Fruit fly (Drosophila melanogaster) S2 (cell line): Measurements from ENCODE around the gene CG4073.

Experiments used
- CG8478 ChIP-seq: fragments of >200 bp; optimal IDR thresholded peaks from 2 replicates; lab custom pipeline; 2018
- CTCF ChIP-seq, 2 experiments: fragments of >200 bp; optimal IDR thresholded peaks; 2 replicates each; lab custom pipeline; 2018

- TF ChIP-seq CG8478 (lab: Kevin White, UChicago) = no peak
- no peak for TF ChIP-seq CTCF (optimal IDR thresholded peaks at IDR 0.05; lab: Kevin White, UChicago)
Observed at dm6 chr3R:10714498-10714897, at the start of gene CG4073.
